Worm (Caenorhabditis elegans) whole organism, mixed stage, embryonic: ENCODE results near the gene F21D5.4.

Experiments
- mep-1 ChIP-seq: fragments of 150-350 bp; optimal IDR thresholded peaks from 2 replicates; lab custom pipeline; 2017; ENCODE audit warnings: missing biosample characterization, missing genetic modification reagents, missing genetic modification characterization, inconsistent platforms
- mls-2 ChIP-seq: sonication (generic microtip); optimal IDR thresholded peaks from 2 replicates; lab custom pipeline; 2016; ENCODE audit warnings: mild to moderate bottlenecking, missing genetic modification characterization, moderate library complexity, missing compliant biosample characterization
- pha-4 ChIP-seq: fragments of 150-350 bp; optimal IDR thresholded peaks from 2 replicates; lab custom pipeline; 2018; ENCODE audit warnings: missing biosample characterization, missing genetic modification reagents, missing genetic modification characterization

- TF ChIP-seq pha-4 (tag; lab: Kevin White, UChicago) (no peak), mep-1 (no peak), mls-2 (tag; lab: Kevin White, UChicago) (no peak)
Measured at ce11 chrIV:8722801-8723200, 15.1 kb upstream of the F21D5.4 start.
